Fruit fly (Drosophila melanogaster) whole organism, embryonic: ENCODE measurements around the gene CG42449.
A peak's percentile ranks its signal among the peaks of the same experiment; 100 is the strongest.

Experiments used
- Antp ChIP-seq: fragments of 200-800 bp; sonication (Bioruptor generic); optimal IDR thresholded peaks from 3 replicates; lab custom pipeline; 2016; ENCODE audit warnings: missing biosample characterization, missing genetic modification characterization
- Atf6 ChIP-seq: fragments of 200-800 bp; sonication (Bioruptor generic); IDR thresholded peaks from 2 replicates; pipeline ENCODE4 v1.3.6; 2022; ENCODE audit warnings: missing biosample characterization, missing genetic modification characterization
- Awh ChIP-seq: fragments of 200-800 bp; sonication (Bioruptor generic); IDR thresholded peaks from 2 replicates; pipeline ENCODE4, ENCODE4 v1.3.6; 2022; ENCODE audit warnings: missing biosample characterization, missing genetic modification characterization
- B-H2 ChIP-seq: fragments of 200-800 bp; sonication (Bioruptor generic); optimal IDR thresholded peaks from 2 replicates; lab custom pipeline; 2018; ENCODE audit warnings: missing biosample characterization, mild to moderate bottlenecking, missing genetic modification characterization
- CG10274 ChIP-seq: fragments of 200-800 bp; sonication (Bioruptor generic); optimal IDR thresholded peaks from 3 replicates; lab custom pipeline; 2017; ENCODE audit warnings: missing biosample characterization, mild to moderate bottlenecking, missing genetic modification characterization
- CG10565 ChIP-seq: fragments of 200-800 bp; sonication (Bioruptor generic); optimal IDR thresholded peaks from 3 replicates; lab custom pipeline; 2016; ENCODE audit warnings: missing biosample characterization, mild to moderate bottlenecking, missing genetic modification characterization
- CG11247 ChIP-seq: fragments of 200-800 bp; sonication (Bioruptor generic); IDR thresholded peaks from 2 replicates; pipeline ENCODE4 v1.3.6; 2022; ENCODE audit warnings: missing biosample characterization, missing genetic modification characterization
- CG11560 ChIP-seq: fragments of 200-800 bp; sonication (Bioruptor generic); IDR thresholded peaks from 3 replicates; pipeline ENCODE4 v1.3.6; 2022; ENCODE audit warnings: missing biosample characterization, missing genetic modification characterization
- CG13894 ChIP-seq: fragments of 200-800 bp; sonication (Bioruptor generic); optimal IDR thresholded peaks from 3 replicates; lab custom pipeline; 2018; ENCODE audit warnings: missing biosample characterization, mild to moderate bottlenecking, missing genetic modification characterization, moderate library complexity
- CG14014 ChIP-seq: fragments of 200-800 bp; sonication (Bioruptor generic); IDR thresholded peaks from 2 replicates; pipeline ENCODE4 v1.3.6; 2022; ENCODE audit warnings: missing biosample characterization, missing genetic modification characterization
- CG14441 ChIP-seq: fragments of 200-800 bp; sonication (Bioruptor generic); IDR thresholded peaks from 2 replicates; pipeline ENCODE4 v1.3.6; 2022; ENCODE audit warnings: missing biosample characterization, missing genetic modification characterization
- CG15073 ChIP-seq: fragments of 200-800 bp; sonication (Bioruptor generic); optimal IDR thresholded peaks from 2 replicates; lab custom pipeline; 2016; ENCODE audit warnings: missing biosample characterization, missing genetic modification characterization
- CG15269 ChIP-seq: fragments of 200-800 bp; sonication (Bioruptor generic); optimal IDR thresholded peaks from 2 replicates; lab custom pipeline; 2018; ENCODE audit warnings: missing biosample characterization, mild to moderate bottlenecking, missing genetic modification characterization, moderate library complexity
- CG16813 ChIP-seq: fragments of 200-800 bp; sonication (Bioruptor generic); IDR thresholded peaks from 3 replicates; pipeline ENCODE4 v1.3.6; 2022; ENCODE audit warnings: missing biosample characterization, missing genetic modification characterization; ENCODE audit not compliant: partially characterized antibody
- CG2678 ChIP-seq: fragments of 200-800 bp; sonication (Bioruptor generic); optimal IDR thresholded peaks from 3 replicates; lab custom pipeline; 2019; ENCODE audit warnings: missing biosample characterization, mild to moderate bottlenecking, missing genetic modification characterization, moderate library complexity
- CG2875 ChIP-seq: fragments of 200-800 bp; sonication (Bioruptor generic); optimal IDR thresholded peaks from 2 replicates; lab custom pipeline; 2017; ENCODE audit warnings: missing biosample characterization, mild to moderate bottlenecking, missing genetic modification characterization, missing genetic modification reagents
- CG42726 ChIP-seq: fragments of 200-800 bp; sonication (Bioruptor generic); IDR thresholded peaks from 2 replicates; pipeline ENCODE4 v1.3.6; 2022; ENCODE audit warnings: missing biosample characterization, missing genetic modification characterization; ENCODE audit not compliant: partially characterized antibody
- CG4404 ChIP-seq: fragments of 200-800 bp; sonication (Bioruptor generic); IDR thresholded peaks from 2 replicates; pipeline ENCODE4 v1.3.6; 2022; ENCODE audit warnings: missing biosample characterization, missing genetic modification characterization
- CG4617 ChIP-seq: fragments of 200-800 bp; sonication (Bioruptor generic); optimal IDR thresholded peaks from 3 replicates; lab custom pipeline; 2016; ENCODE audit warnings: missing biosample characterization, missing genetic modification characterization, borderline replicate concordance
- CG5953 ChIP-seq: fragments of 200-800 bp; sonication (Bioruptor generic); IDR thresholded peaks from 2 replicates; pipeline ENCODE4 v1.3.6; 2022; ENCODE audit warnings: missing biosample characterization, missing genetic modification characterization
- CG6175 ChIP-seq: fragments of 200-800 bp; sonication (Bioruptor generic); IDR thresholded peaks from 3 replicates; pipeline ENCODE4 v1.3.6; 2022; ENCODE audit warnings: missing biosample characterization, missing genetic modification characterization
- CG6654 ChIP-seq: fragments of 200-800 bp; sonication (Bioruptor generic); optimal IDR thresholded peaks from 2 replicates; lab custom pipeline; 2017; ENCODE audit warnings: missing biosample characterization, mild to moderate bottlenecking, missing genetic modification characterization
- CG7271 ChIP-seq: fragments of 200-800 bp; sonication (Bioruptor generic); optimal IDR thresholded peaks from 2 replicates; lab custom pipeline; 2018; ENCODE audit warnings: missing biosample characterization, mild to moderate bottlenecking, missing genetic modification characterization, moderate library complexity
- CG8089 ChIP-seq: fragments of 200-800 bp; sonication (Bioruptor generic); optimal IDR thresholded peaks from 3 replicates; lab custom pipeline; 2016; ENCODE audit warnings: missing biosample characterization, missing genetic modification characterization
- CG9876 ChIP-seq: fragments of 200-800 bp; sonication (Bioruptor generic); optimal IDR thresholded peaks from 2 replicates; lab custom pipeline; 2016; ENCODE audit warnings: missing biosample characterization, missing genetic modification characterization
- CHES-1-like ChIP-seq: fragments of 200-800 bp; sonication (Bioruptor generic); optimal IDR thresholded peaks from 2 replicates; lab custom pipeline; 2016; ENCODE audit warnings: missing biosample characterization, missing genetic modification characterization
- CoRest ChIP-seq: fragments of 200-800 bp; sonication (Bioruptor generic); optimal IDR thresholded peaks from 3 replicates; lab custom pipeline; 2018; ENCODE audit warnings: missing biosample characterization, mild to moderate bottlenecking, missing genetic modification characterization, moderate library complexity
- Dll ChIP-seq: fragments of 200-800 bp; sonication (Bioruptor generic); IDR thresholded peaks from 4 replicates; pipeline ENCODE4 v1.3.6; 2022; ENCODE audit warnings: missing biosample characterization, missing genetic modification characterization; ENCODE audit not compliant: partially characterized antibody
- Gsc ChIP-seq: fragments of 200-800 bp; sonication (Bioruptor generic); IDR thresholded peaks from 2 replicates; pipeline ENCODE4 v1.3.6; 2022; ENCODE audit warnings: missing biosample characterization, missing genetic modification characterization
- Gug ChIP-seq: fragments of 200-800 bp; sonication (Bioruptor generic); IDR thresholded peaks from 4 replicates; pipeline ENCODE4 v1.3.6; 2022; ENCODE audit warnings: missing biosample characterization, missing genetic modification characterization
- HHEX ChIP-seq: fragments of 200-800 bp; sonication (Bioruptor generic); optimal IDR thresholded peaks from 3 replicates; lab custom pipeline; 2017; ENCODE audit warnings: missing biosample characterization, mild to moderate bottlenecking, missing genetic modification characterization, missing genetic modification reagents
- MESR4 ChIP-seq: fragments of 200-800 bp; sonication (Bioruptor generic); optimal IDR thresholded peaks from 2 replicates; lab custom pipeline; 2018; ENCODE audit warnings: missing biosample characterization, mild to moderate bottlenecking, missing genetic modification characterization, moderate library complexity
- Max ChIP-seq: fragments of 200-800 bp; sonication (Bioruptor generic); optimal IDR thresholded peaks from 2 replicates; lab custom pipeline; 2016; ENCODE audit warnings: missing biosample characterization, mild to moderate bottlenecking, missing genetic modification characterization
- Sin3A ChIP-seq: fragments of >200 bp; optimal IDR thresholded peaks from 2 replicates; lab custom pipeline; 2018
- ab ChIP-seq: fragments of 200-800 bp; sonication (Bioruptor generic); optimal IDR thresholded peaks from 2 replicates; lab custom pipeline; 2016; ENCODE audit warnings: missing biosample characterization, missing genetic modification characterization
- ash1 ChIP-seq: fragments of 200-800 bp; sonication (Bioruptor generic); optimal IDR thresholded peaks from 2 replicates; lab custom pipeline; 2018; ENCODE audit warnings: missing biosample characterization, mild to moderate bottlenecking, missing genetic modification characterization
- bbx ChIP-seq: fragments of 200-800 bp; sonication (Bioruptor generic); IDR thresholded peaks from 2 replicates; pipeline ENCODE4 v1.3.6; 2022; ENCODE audit warnings: missing biosample characterization, missing genetic modification characterization; ENCODE audit not compliant: partially characterized antibody
- dimm ChIP-seq: fragments of 200-800 bp; sonication (Bioruptor generic); IDR thresholded peaks from 2 replicates; pipeline ENCODE4 v1.3.6; 2022; ENCODE audit warnings: missing biosample characterization, missing genetic modification characterization
- dm ChIP-seq: fragments of 200-800 bp; sonication (Bioruptor generic); optimal IDR thresholded peaks from 3 replicates; lab custom pipeline; 2016; ENCODE audit warnings: missing biosample characterization, missing genetic modification characterization
- dmrt11E ChIP-seq: fragments of 200-800 bp; sonication (Bioruptor generic); optimal IDR thresholded peaks from 3 replicates; lab custom pipeline; 2018; ENCODE audit warnings: missing biosample characterization, mild to moderate bottlenecking, missing genetic modification characterization, moderate library complexity
- ham ChIP-seq: fragments of 200-800 bp; sonication (Bioruptor generic); IDR thresholded peaks from 2 replicates; pipeline ENCODE4 v1.3.6; 2022; ENCODE audit warnings: missing biosample characterization, missing genetic modification characterization
- hb ChIP-seq: fragments of 200-800 bp; sonication (Bioruptor generic); IDR thresholded peaks from 3 replicates; pipeline ENCODE4 v1.3.6; 2022; ENCODE audit warnings: missing biosample characterization, missing genetic modification characterization; ENCODE audit not compliant: partially characterized antibody
- kah ChIP-seq: fragments of 200-800 bp; sonication (Bioruptor generic); optimal IDR thresholded peaks from 2 replicates; lab custom pipeline; 2018; ENCODE audit warnings: missing biosample characterization, mild to moderate bottlenecking, missing genetic modification characterization
- nerfin-2 ChIP-seq: fragments of 200-800 bp; sonication (Bioruptor generic); IDR thresholded peaks from 2 replicates; pipeline ENCODE4 v1.3.6; 2022; ENCODE audit warnings: missing biosample characterization, missing genetic modification characterization; ENCODE audit not compliant: partially characterized antibody
- org-1 ChIP-seq: fragments of 200-800 bp; sonication (Bioruptor generic); optimal IDR thresholded peaks from 2 replicates; lab custom pipeline; 2017; ENCODE audit warnings: missing biosample characterization, missing genetic modification characterization
- p53 ChIP-seq: fragments of 200-800 bp; sonication (Bioruptor generic); optimal IDR thresholded peaks from 2 replicates; lab custom pipeline; 2016; ENCODE audit warnings: missing biosample characterization, missing genetic modification characterization
- peb ChIP-seq: fragments of 200-800 bp; sonication (Bioruptor generic); IDR thresholded peaks from 2 replicates; pipeline ENCODE4 v1.3.6; 2022; ENCODE audit warnings: missing biosample characterization, missing genetic modification characterization
- psq ChIP-seq: fragments of 200-800 bp; sonication (Bioruptor generic); optimal IDR thresholded peaks from 2 replicates; lab custom pipeline; 2017; ENCODE audit warnings: missing biosample characterization, missing genetic modification characterization
- sens-2 ChIP-seq: fragments of 200-800 bp; sonication (Bioruptor generic); IDR thresholded peaks from 2 replicates; pipeline ENCODE4 v1.3.6; 2022; ENCODE audit warnings: missing biosample characterization, missing genetic modification characterization
- sim ChIP-seq: fragments of 200-800 bp; sonication (Bioruptor generic); IDR thresholded peaks from 2 replicates; pipeline ENCODE4 v1.3.6; 2022; ENCODE audit warnings: missing biosample characterization, missing genetic modification characterization
- sima ChIP-seq: fragments of 200-800 bp; sonication (Bioruptor generic); optimal IDR thresholded peaks from 2 replicates; lab custom pipeline; 2016; ENCODE audit warnings: missing biosample characterization, missing genetic modification characterization

Gene CG42449

DNA sequence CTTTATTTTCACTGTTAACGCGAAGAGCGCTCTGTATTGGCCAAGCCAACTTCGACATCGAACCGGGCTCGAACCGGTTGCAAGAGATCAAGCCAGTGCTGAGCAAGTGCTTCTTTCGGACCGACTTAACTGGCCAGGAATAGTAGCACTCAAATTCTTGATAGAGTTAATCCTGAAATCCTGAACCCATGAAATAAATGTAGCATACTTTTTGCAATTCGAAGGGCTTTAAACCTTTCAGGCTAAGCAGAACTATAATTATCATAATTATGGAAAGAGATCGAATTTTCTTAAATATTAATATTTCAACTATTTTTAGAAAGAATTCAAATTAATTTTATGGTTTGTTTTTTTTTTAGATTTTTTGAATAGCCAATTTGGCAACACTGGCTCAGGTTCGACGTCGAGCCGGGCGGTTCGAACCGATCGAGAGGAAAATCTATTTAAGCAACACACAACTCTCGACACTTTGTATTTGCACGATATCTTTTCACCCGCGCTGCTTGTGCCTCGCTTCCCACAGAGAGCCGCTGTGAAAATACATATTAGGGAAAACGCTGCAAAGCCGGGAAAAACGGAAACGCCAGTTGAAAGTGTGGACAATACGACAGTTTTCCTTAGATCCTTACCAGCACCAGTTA is 15.2 kb downstream of the CG42449 start, which contains the start of gene AdamTS-B (continued):
- TF ChIP-seq Atf6 (GFP tag; lab: Robert Waterston, UW) (peak; percentile 56; the same call in 1 of the 2 replicates), hb (GFP tag; lab: Robert Waterston, UW) (no peak), p53 (GFP tag; lab: Kevin White, UChicago) (no peak), CG42726 (GFP tag; lab: Robert Waterston, UW) (no peak), ab (GFP tag; lab: Kevin White, UChicago) (no peak), dimm (GFP tag; lab: Robert Waterston, UW) (no peak), dm (no peak), CG13894 (tag; lab: Kevin White, UChicago) (no peak), CG11560 (tag; lab: Robert Waterston, UW) (no peak), peb (GFP tag; lab: Robert Waterston, UW) (no peak), CG15269 (peak; percentile 64), Max (GFP tag; lab: Kevin White, UChicago) (peak; percentile 18), CG15073 (GFP tag; lab: Kevin White, UChicago) (no peak), dmrt11E (tag; lab: Kevin White, UChicago) (peak; percentile 49), sim (GFP tag; lab: Robert Waterston, UW) (no peak), ash1 (GFP tag; lab: Kevin White, UChicago) (no peak), MESR4 (GFP tag; lab: Kevin White, UChicago) (no peak), CG11247 (no peak), HHEX (GFP tag; lab: Kevin White, UChicago) (no peak), Dll (GFP tag; lab: Robert Waterston, UW) (no peak), Gsc (GFP tag; lab: Robert Waterston, UW) (no peak), CG10565 (GFP tag; lab: Kevin White, UChicago) (no peak), Antp (GFP tag; lab: Kevin White, UChicago) (no peak), B-H2 (no peak), CG4404 (GFP tag; lab: Robert Waterston, UW) (no peak), CG2875 (GFP tag; lab: Kevin White, UChicago) (no peak), Gug (GFP tag; lab: Robert Waterston, UW) (no peak), CG8089 (no peak), sens-2 (GFP tag; lab: Robert Waterston, UW) (no peak), CG4617 (GFP tag; lab: Kevin White, UChicago) (no peak), org-1 (GFP tag; lab: Kevin White, UChicago) (peak; percentile 57), CG2678 (tag; lab: Kevin White, UChicago) (peak; percentile 69), nerfin-2 (GFP tag; lab: Robert Waterston, UW) (no peak), CG7271 (tag; lab: Kevin White, UChicago) (no peak), CG5953 (GFP tag; lab: Robert Waterston, UW) (no peak), Sin3A (lab: Kevin White, UChicago) (no peak), CHES-1-like (GFP tag; lab: Kevin White, UChicago) (no peak), CG16813 (GFP tag; lab: Robert Waterston, UW) (no peak), CoRest (tag; lab: Kevin White, UChicago) (peak; percentile 69), CG9876 (GFP tag; lab: Kevin White, UChicago) (no peak), Awh (GFP tag; lab: Robert Waterston, UW) (no peak), CG6175 (no peak), CG10274 (GFP tag; lab: Kevin White, UChicago) (no peak), CG14014 (GFP tag; lab: Robert Waterston, UW) (0 out of 2 replicates have a peak, but pooled peaks have one; percentile 20), kah (no peak), ham (GFP tag; lab: Robert Waterston, UW) (no peak), bbx (GFP tag; lab: Robert Waterston, UW) (no peak), sima (GFP tag; lab: Kevin White, UChicago) (no peak), CG6654 (GFP tag; lab: Kevin White, UChicago) (no peak), CG14441 (GFP tag; lab: Robert Waterston, UW) (no peak; the same call in 1 of the 2 replicates), psq (GFP tag; lab: Kevin White, UChicago) (no peak)
